Worm (Caenorhabditis elegans): Measurements from ENCODE around the gene dmsr-1.

ce11 chrV:11436407-11436806, 2.2 kb upstream of the dmsr-1 start:
- no peak for TF ChIP-seq ztf-23 (GFP tag; IDR thresholded peaks at IDR 0.05)
- TF ChIP-seq ztf-29 (GFP tag; IDR thresholded peaks at IDR 0.05): no peak
- no peak for TF ChIP-seq flt-1 (GFP tag; IDR thresholded peaks at IDR 0.05)
